Worm (Caenorhabditis elegans) whole organism, L3 larva: Measurements from ENCODE around the gene rpl-10.

Source experiments
- ZK546.5 ChIP-seq: sonication (generic microtip); optimal IDR thresholded peaks from 2 replicates; lab custom pipeline; 2017; ENCODE audit warnings: missing biosample characterization, missing genetic modification characterization
- aly-2 ChIP-seq: fragments of 150-350 bp; optimal IDR thresholded peaks from 2 replicates; lab custom pipeline; 2014; ENCODE audit warnings: missing biosample characterization, missing genetic modification characterization
- ceh-16 ChIP-seq: sonication (generic microtip); optimal IDR thresholded peaks from 2 replicates; lab custom pipeline; 2017; ENCODE audit warnings: missing biosample characterization, missing genetic modification characterization
- ceh-28 ChIP-seq: fragments of 150-350 bp; optimal IDR thresholded peaks from 2 replicates; lab custom pipeline; 2014; ENCODE audit warnings: missing biosample characterization, missing genetic modification reagents, missing genetic modification characterization
- ceh-9 ChIP-seq: sonication (generic microtip); optimal IDR thresholded peaks from 2 replicates; lab custom pipeline; 2018; ENCODE audit warnings: missing biosample characterization, missing genetic modification characterization
- egl-27 ChIP-seq: sonication (generic microtip); optimal IDR thresholded peaks from 4 replicates; lab custom pipeline; 2017; ENCODE audit warnings: missing biosample characterization, missing genetic modification reagents, missing genetic modification characterization
- egl-5 ChIP-seq: fragments of 150-350 bp; optimal IDR thresholded peaks from 2 replicates; lab custom pipeline; 2017; ENCODE audit warnings: missing biosample characterization, missing genetic modification reagents, missing genetic modification characterization, inconsistent platforms
- elt-1 ChIP-seq: fragments of 150-350 bp; optimal IDR thresholded peaks from 2 replicates; lab custom pipeline; 2014; ENCODE audit warnings: missing biosample characterization, missing genetic modification characterization
- elt-3 ChIP-seq, 3 experiments: fragments of 150-350 bp in 1 of 3; sonication (generic microtip) in 2 of 3; optimal IDR thresholded peaks; 2 replicates in 2 of 3; 4 replicates in 1 of 3; lab custom pipeline; 2014 to 2017; ENCODE audit warnings: missing biosample characterization in 3 of 3, missing genetic modification characterization in 3 of 3
- eor-1 ChIP-seq, 2 experiments: fragments of 150-350 bp; optimal IDR thresholded peaks; 2 replicates each; lab custom pipeline; 2014 to 2018; ENCODE audit warnings: missing biosample characterization in 2 of 2, missing genetic modification characterization in 2 of 2
- fkh-10 ChIP-seq: sonication (generic microtip); optimal IDR thresholded peaks from 2 replicates; lab custom pipeline; 2017; ENCODE audit warnings: missing biosample characterization, missing genetic modification reagents, missing genetic modification characterization
- fkh-2 ChIP-seq: fragments of 150-350 bp; optimal IDR thresholded peaks from 2 replicates; lab custom pipeline; 2014; ENCODE audit warnings: missing biosample characterization, missing genetic modification reagents, missing genetic modification characterization
- hmg-11 ChIP-seq: sonication (generic microtip); optimal IDR thresholded peaks from 2 replicates; lab custom pipeline; 2016; ENCODE audit warnings: missing genetic modification characterization, missing compliant biosample characterization
- lin-15B ChIP-seq: fragments of 150-350 bp; optimal IDR thresholded peaks from 2 replicates; lab custom pipeline; 2014; ENCODE audit warnings: missing biosample characterization, missing genetic modification characterization
- lin-39 ChIP-seq: fragments of 150-350 bp; optimal IDR thresholded peaks from 2 replicates; lab custom pipeline; 2018; ENCODE audit warnings: missing biosample characterization, missing genetic modification reagents, missing genetic modification characterization
- lsy-12 ChIP-seq: sonication (generic microtip); optimal IDR thresholded peaks from 2 replicates; lab custom pipeline; 2016; ENCODE audit warnings: mild to moderate bottlenecking, missing genetic modification characterization, missing compliant biosample characterization
- mdl-1 ChIP-seq: fragments of 150-350 bp; optimal IDR thresholded peaks from 2 replicates; lab custom pipeline; 2014; ENCODE audit warnings: missing biosample characterization, missing genetic modification characterization
- mml-1 ChIP-seq: fragments of 150-350 bp; sonication (generic microtip); optimal IDR thresholded peaks from 3 replicates; lab custom pipeline; 2014; ENCODE audit warnings: missing biosample characterization, missing genetic modification characterization
- nfya-1 ChIP-seq: sonication (generic microtip); optimal IDR thresholded peaks from 2 replicates; lab custom pipeline; 2017; ENCODE audit warnings: missing genetic modification characterization, mild to moderate bottlenecking, missing compliant biosample characterization, antibody characterized with exemption, moderate library complexity; ENCODE audit not compliant: insufficient read depth
- nhr-11 ChIP-seq: fragments of 150-350 bp; optimal IDR thresholded peaks from 2 replicates; lab custom pipeline; 2014; ENCODE audit warnings: missing biosample characterization, missing genetic modification characterization
- nhr-12 ChIP-seq: fragments of 150-350 bp; optimal IDR thresholded peaks from 2 replicates; lab custom pipeline; 2014; ENCODE audit warnings: missing biosample characterization, missing genetic modification characterization
- nhr-23 ChIP-seq: fragments of 150-350 bp; optimal IDR thresholded peaks from 2 replicates; lab custom pipeline; 2014; ENCODE audit warnings: missing biosample characterization, missing genetic modification reagents, missing genetic modification characterization
- nhr-237 ChIP-seq: fragments of 150-350 bp; optimal IDR thresholded peaks from 2 replicates; lab custom pipeline; 2014; ENCODE audit warnings: missing biosample characterization, missing genetic modification characterization
- nhr-25 ChIP-seq: sonication (generic microtip); optimal IDR thresholded peaks from 2 replicates; lab custom pipeline; 2017; ENCODE audit warnings: missing biosample characterization, missing genetic modification characterization
- nhr-28 ChIP-seq: fragments of 150-350 bp; optimal IDR thresholded peaks from 2 replicates; lab custom pipeline; 2014; ENCODE audit warnings: missing biosample characterization, missing genetic modification characterization
- nhr-43 ChIP-seq: sonication (generic microtip); optimal IDR thresholded peaks from 2 replicates; lab custom pipeline; 2016; ENCODE audit warnings: mild to moderate bottlenecking, missing genetic modification characterization, missing compliant biosample characterization; ENCODE audit not compliant: poor library complexity, severe bottlenecking
- nhr-77 ChIP-seq: fragments of 150-350 bp; optimal IDR thresholded peaks from 2 replicates; lab custom pipeline; 2014; ENCODE audit warnings: missing biosample characterization, missing genetic modification characterization
- pha-4 ChIP-seq: fragments of 150-350 bp; optimal IDR thresholded peaks from 2 replicates; lab custom pipeline; 2014; ENCODE audit warnings: missing biosample characterization, missing genetic modification reagents, missing genetic modification characterization
- pqm-1 ChIP-seq: fragments of 150-350 bp; optimal IDR thresholded peaks from 2 replicates; lab custom pipeline; 2017; ENCODE audit warnings: missing biosample characterization, missing genetic modification characterization, inconsistent platforms
- sea-2 ChIP-seq: fragments of 150-350 bp; sonication (generic microtip); optimal IDR thresholded peaks from 4 replicates; lab custom pipeline; 2014; ENCODE audit warnings: missing biosample characterization, missing genetic modification reagents, missing genetic modification characterization
- skn-1 ChIP-seq: fragments of 150-350 bp; optimal IDR thresholded peaks from 2 replicates; lab custom pipeline; 2014; ENCODE audit warnings: missing biosample characterization, missing genetic modification characterization
- snpc-4 ChIP-seq: fragments of 150-350 bp; optimal IDR thresholded peaks from 2 replicates; lab custom pipeline; 2014; ENCODE audit warnings: missing biosample characterization, missing genetic modification characterization
- ztf-4 ChIP-seq: fragments of 150-350 bp; optimal IDR thresholded peaks from 2 replicates; lab custom pipeline; 2014; ENCODE audit warnings: missing biosample characterization, missing genetic modification characterization

Gene rpl-10

ce11 chrII:8131413-8131966 is 12.2 kb upstream of the rpl-10 start (continued):
- no peak for TF ChIP-seq aly-2 (tag; lab: Kevin White, UChicago)
- peak; percentile 55 for TF ChIP-seq ceh-28
- TF ChIP-seq ceh-9 (tag; lab: Kevin White, UChicago) = no peak
- TF ChIP-seq nhr-23 = peak; percentile 45
- TF ChIP-seq egl-5 (tag; lab: Kevin White, UChicago) = peak; percentile 60
- TF ChIP-seq ZK546.5 (tag; lab: Kevin White, UChicago) = no peak
- TF ChIP-seq ceh-16 (tag; lab: Kevin White, UChicago) = no peak
- no peak for TF ChIP-seq nhr-237 (tag; lab: Kevin White, UChicago)
- TF ChIP-seq lin-39 (tag; lab: Kevin White, UChicago) = peak; percentile 93
- no peak for TF ChIP-seq nhr-12 (tag; lab: Kevin White, UChicago)
- peak; percentile 62 for TF ChIP-seq pha-4 (tag; lab: Kevin White, UChicago)
- TF ChIP-seq lin-15B (tag; lab: Kevin White, UChicago) = peak; percentile 8
- TF ChIP-seq fkh-2 (tag; lab: Kevin White, UChicago) = no peak
- TF ChIP-seq eor-1 (tag; optimal IDR thresholded peaks at IDR 0.05; lab: Kevin White, UChicago) = no peak
- peak; percentile 24 for TF ChIP-seq nhr-43 (tag; lab: Kevin White, UChicago)

- TF ChIP-seq fkh-2 (tag; lab: Kevin White, UChicago) (no peak), lin-15B (tag; lab: Kevin White, UChicago) (no peak), fkh-10 (GFP tag; lab: Kevin White, UChicago) (no peak)
Measured at ce11 chrII:8135953-8136352, 7.7 kb upstream of the rpl-10 start.

ce11 chrII:8136818-8137217 is 6.9 kb upstream of the rpl-10 start, which contains the start of gene ctns-1:
ctns-1 (minus strand) TSS chrII:8136918.
- TF ChIP-seq ceh-28 (no peak), pha-4 (tag; lab: Kevin White, UChicago) (peak; percentile 30)
- TF ChIP-seq, all 47 proteins: peak for 1

ce11 chrII:8137379-8137778 is 6.3 kb upstream of the rpl-10 start:
- TF ChIP-seq fkh-10 (GFP tag; lab: Kevin White, UChicago) (no peak), nhr-28 (tag; lab: Kevin White, UChicago) (no peak), nhr-237 (tag; lab: Kevin White, UChicago) (no peak), hmg-11 (tag; lab: Kevin White, UChicago) (no peak), fkh-2 (tag; lab: Kevin White, UChicago) (no peak), nhr-25 (tag; lab: Kevin White, UChicago) (peak; percentile 16), elt-3 (tag; optimal IDR thresholded peaks at IDR 0.05; lab: Kevin White, UChicago) (no peak), egl-5 (tag; lab: Kevin White, UChicago) (no peak), nhr-77 (no peak), lin-15B (tag; lab: Kevin White, UChicago) (peak; percentile 31), mdl-1 (no peak), pha-4 (tag; lab: Kevin White, UChicago) (peak; percentile 53), ztf-4 (tag; lab: Kevin White, UChicago) (no peak), sea-2 (GFP tag; lab: Kevin White, UChicago) (no peak), elt-1 (tag; lab: Kevin White, UChicago) (no peak), nfya-1 (tag; lab: Kevin White, UChicago) (peak; percentile 26), egl-27 (tag; lab: Kevin White, UChicago) (no peak), snpc-4 (tag; lab: Kevin White, UChicago) (peak; percentile 14), pqm-1 (tag; lab: Kevin White, UChicago) (no peak), nhr-11 (tag; lab: Kevin White, UChicago) (no peak), mml-1 (tag; lab: Kevin White, UChicago) (no peak), lsy-12 (tag; lab: Kevin White, UChicago) (no peak), aly-2 (tag; lab: Kevin White, UChicago) (no peak), nhr-23 (no peak)
- TF ChIP-seq, all 47 proteins: peak for 5

- TF ChIP-seq skn-1 (tag; lab: Kevin White, UChicago) = peak; percentile 90
- TF ChIP-seq lin-15B (tag; lab: Kevin White, UChicago) = peak; percentile 34
- TF ChIP-seq pha-4 (tag; lab: Kevin White, UChicago) = peak; percentile 2
- TF ChIP-seq nfya-1 (tag; lab: Kevin White, UChicago) = peak; percentile 27
- no peak for TF ChIP-seq ZK546.5 (tag; lab: Kevin White, UChicago)
- TF ChIP-seq, all 47 proteins: peak for 4
Measured at ce11 chrII:8138015-8138546, 5.6 kb upstream of the rpl-10 start, which contains the start of gene cdc-48.2. cdc-48.2 (plus strand) TSS chrII:8138496.
